Worm (Caenorhabditis elegans): ENCODE data around the gene acs-9.
"Not testable (repeated sequence)": the region's sequence is repeated elsewhere in the genome, so short reads cannot be mapped to it uniquely, and the experiment has no call there.

acs-9 gene

ce11 chrX:16883426-16883825 is 3.1 kb upstream of the acs-9 start, which contains the start of gene Y13C8A.1:
Gene Y13C8A.1 (plus strand): TSS chrX:16883726.
- not testable (repeated sequence) for TF ChIP-seq ceh-36 (tag; optimal IDR thresholded peaks at IDR 0.05); scrt-1 (GFP tag; IDR thresholded peaks at IDR 0.05); hmg-4 (GFP tag; optimal IDR thresholded peaks at IDR 0.05)

DNA sequence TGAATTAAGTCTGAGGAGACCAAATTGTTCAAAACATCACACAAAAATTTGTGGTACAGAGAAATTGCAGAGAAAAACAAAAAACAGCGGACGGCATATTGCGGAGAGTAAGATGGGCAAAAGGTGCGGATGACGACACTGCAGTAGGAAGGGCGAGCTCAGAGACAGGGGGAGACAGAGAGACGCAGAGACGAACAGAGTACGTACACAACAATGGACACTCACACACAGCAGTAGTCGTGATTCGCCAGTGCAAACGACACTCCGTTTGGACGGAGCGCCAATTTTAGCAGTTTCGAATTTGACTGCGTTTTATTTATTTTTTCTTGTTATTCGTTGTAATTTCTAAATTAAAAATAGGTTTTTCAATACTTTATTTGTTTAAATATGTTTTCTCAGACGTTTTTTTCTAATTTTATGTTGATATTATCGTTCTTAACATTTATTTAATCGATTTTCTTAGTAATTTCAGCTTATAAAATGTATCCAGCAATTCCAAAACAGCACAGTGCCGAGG is 7.8 kb downstream of the acs-9 start, which contains the start of gene T20F7.1:
TSS of gene T20F7.1 (plus strand) at position 467 of the 517 bp plus-strand sequence.
- TF ChIP-seq F13C5.2 (tag; optimal IDR thresholded peaks at IDR 0.05) (peak; percentile 47), aly-1 (tag; optimal IDR thresholded peaks at IDR 0.05) (no peak), hmg-4 (GFP tag; optimal IDR thresholded peaks at IDR 0.05) (peak; percentile 19)

DNA sequence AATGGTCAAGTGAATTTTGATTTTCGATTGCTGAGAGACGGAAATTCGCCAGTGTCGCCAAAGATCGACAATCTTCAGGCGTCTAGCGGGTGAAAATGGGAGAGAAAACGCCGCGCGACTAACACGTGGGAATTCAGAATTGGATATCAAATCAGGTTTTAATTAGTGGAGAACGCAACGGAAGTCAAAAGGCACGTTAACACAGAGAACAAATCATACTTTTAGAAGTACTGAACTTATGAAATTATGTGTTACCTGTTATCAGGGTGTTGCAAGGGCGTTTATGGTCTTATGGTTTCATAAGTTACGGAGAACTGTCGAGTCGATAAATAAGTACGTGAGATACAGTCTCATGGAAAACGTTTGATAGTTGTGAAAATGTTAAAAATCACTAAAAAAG is 9.0 kb downstream of the acs-9 start:
- TF ChIP-seq hmg-4 (GFP tag; optimal IDR thresholded peaks at IDR 0.05) (no peak), scrt-1 (GFP tag; IDR thresholded peaks at IDR 0.05) (no peak), ceh-13 (GFP tag; optimal IDR thresholded peaks at IDR 0.05) (no peak), aly-1 (tag; optimal IDR thresholded peaks at IDR 0.05) (no peak), ceh-36 (tag; optimal IDR thresholded peaks at IDR 0.05) (no peak), ama-1 (optimal IDR thresholded peaks at IDR 0.05) (no peak), tbx-37 (GFP tag; conservative IDR thresholded peaks at IDR 0.05) (no peak), hmbx-1 (tag; optimal IDR thresholded peaks at IDR 0.05) (no peak), tra-4 (tag; optimal IDR thresholded peaks at IDR 0.05) (no peak)

ce11 chrX:16868931-16869330 is 11.4 kb downstream of the acs-9 start, which contains the start of gene aakg-2:
Gene aakg-2 (minus strand): TSS chrX:16869031.
- no peak for TF ChIP-seq F13C5.2 (tag; optimal IDR thresholded peaks at IDR 0.05)
- TF ChIP-seq ets-7 (tag; optimal IDR thresholded peaks at IDR 0.05): no peak
- TF ChIP-seq flt-1 (GFP tag; IDR thresholded peaks at IDR 0.05): no peak
- no peak for TF ChIP-seq pes-1 (GFP tag; IDR thresholded peaks at IDR 0.05)
- TF ChIP-seq aly-1 (tag; optimal IDR thresholded peaks at IDR 0.05): no peak
- TF ChIP-seq ceh-36 (tag; optimal IDR thresholded peaks at IDR 0.05): no peak
- no peak for TF ChIP-seq scrt-1 (GFP tag; IDR thresholded peaks at IDR 0.05)
- TF ChIP-seq hmbx-1 (tag; optimal IDR thresholded peaks at IDR 0.05): no peak
- no peak for TF ChIP-seq ceh-13 (GFP tag; optimal IDR thresholded peaks at IDR 0.05)
- TF ChIP-seq ama-1 (optimal IDR thresholded peaks at IDR 0.05): no peak
- TF ChIP-seq B0310.2 (tag; optimal IDR thresholded peaks at IDR 0.05): no peak

- TF ChIP-seq tra-4 (tag; optimal IDR thresholded peaks at IDR 0.05) (no peak), hmbx-1 (tag; optimal IDR thresholded peaks at IDR 0.05) (no peak), tbx-37 (GFP tag; conservative IDR thresholded peaks at IDR 0.05) (no peak), pes-1 (GFP tag; IDR thresholded peaks at IDR 0.05) (no peak), ceh-36 (tag; optimal IDR thresholded peaks at IDR 0.05) (no peak), flt-1 (GFP tag; IDR thresholded peaks at IDR 0.05) (no peak)
These were observed 14.7 kb downstream of the acs-9 start for ce11 chrX:16865675-16866074.

ce11 chrX:16865016-16865415 is 15.3 kb downstream of the acs-9 start:
- TF ChIP-seq F13C5.2 (tag; optimal IDR thresholded peaks at IDR 0.05): no peak
- TF ChIP-seq pes-1 (GFP tag; IDR thresholded peaks at IDR 0.05): no peak
- TF ChIP-seq hmbx-1 (tag; optimal IDR thresholded peaks at IDR 0.05): no peak
- TF ChIP-seq ceh-13 (GFP tag; optimal IDR thresholded peaks at IDR 0.05): no peak

ce11 chrX:16863320-16863719 is 17.0 kb downstream of the acs-9 start:
- TF ChIP-seq tbx-37 (GFP tag; conservative IDR thresholded peaks at IDR 0.05): no peak
- no peak for TF ChIP-seq flt-1 (GFP tag; IDR thresholded peaks at IDR 0.05)
- TF ChIP-seq sea-1 (GFP tag; conservative IDR thresholded peaks at IDR 0.05): no peak
- no peak for TF ChIP-seq B0310.2 (tag; optimal IDR thresholded peaks at IDR 0.05)
- no peak for TF ChIP-seq hmg-4 (GFP tag; optimal IDR thresholded peaks at IDR 0.05)
- TF ChIP-seq aly-1 (tag; optimal IDR thresholded peaks at IDR 0.05): no peak
- TF ChIP-seq ets-7 (tag; optimal IDR thresholded peaks at IDR 0.05): no peak
- no peak for TF ChIP-seq hmbx-1 (tag; optimal IDR thresholded peaks at IDR 0.05)
- TF ChIP-seq ceh-36 (tag; optimal IDR thresholded peaks at IDR 0.05): no peak
- TF ChIP-seq ceh-13 (GFP tag; optimal IDR thresholded peaks at IDR 0.05): no peak

DNA sequence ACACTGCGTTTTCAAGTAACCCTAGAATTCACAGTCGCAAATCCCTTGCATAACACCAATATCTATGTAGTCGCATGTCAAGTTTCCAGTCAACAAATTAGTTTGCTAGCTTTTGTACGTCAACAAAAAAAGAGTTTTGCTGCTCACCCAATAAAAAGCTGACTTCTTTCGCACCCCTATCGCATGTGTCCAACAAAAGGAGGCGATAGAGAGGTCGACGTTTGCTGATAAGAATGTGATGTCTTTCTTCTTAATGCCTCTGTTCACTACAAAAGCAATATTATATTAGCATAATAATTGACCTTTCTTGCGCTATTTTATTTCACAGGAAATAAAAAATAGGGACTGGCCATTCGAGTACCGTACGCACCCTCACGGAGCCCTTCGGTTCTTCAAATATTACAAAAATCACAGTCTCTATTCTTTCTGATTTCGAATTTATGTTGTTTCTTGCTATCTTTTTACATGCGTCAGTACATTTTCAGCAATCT is 20.3 kb downstream of the acs-9 start, which contains the start of gene T20F7.3:
TSS of gene T20F7.3 (plus strand) at position 441 of the 491 bp plus-strand sequence.
- TF ChIP-seq ceh-36 (tag; optimal IDR thresholded peaks at IDR 0.05) (no peak), tra-4 (tag; optimal IDR thresholded peaks at IDR 0.05) (no peak), F13C5.2 (tag; optimal IDR thresholded peaks at IDR 0.05) (no peak), ama-1 (optimal IDR thresholded peaks at IDR 0.05) (no peak), aly-1 (tag; optimal IDR thresholded peaks at IDR 0.05) (no peak), tbx-37 (GFP tag; conservative IDR thresholded peaks at IDR 0.05) (no peak), hmbx-1 (tag; optimal IDR thresholded peaks at IDR 0.05) (no peak), tbx-11 (GFP tag; IDR thresholded peaks at IDR 0.05) (no peak), scrt-1 (GFP tag; IDR thresholded peaks at IDR 0.05) (no peak), hnd-1 (tag; optimal IDR thresholded peaks at IDR 0.05) (no peak), ceh-13 (GFP tag; optimal IDR thresholded peaks at IDR 0.05) (no peak), ets-7 (tag; optimal IDR thresholded peaks at IDR 0.05) (no peak), B0310.2 (tag; optimal IDR thresholded peaks at IDR 0.05) (no peak), pes-1 (GFP tag; IDR thresholded peaks at IDR 0.05) (no peak), sea-1 (GFP tag; conservative IDR thresholded peaks at IDR 0.05) (no peak), hmg-4 (GFP tag; optimal IDR thresholded peaks at IDR 0.05) (no peak), flt-1 (GFP tag; IDR thresholded peaks at IDR 0.05) (no peak)
